Worm (Caenorhabditis elegans): ENCODE data around the gene acbp-6.

Gene acbp-6

DNA sequence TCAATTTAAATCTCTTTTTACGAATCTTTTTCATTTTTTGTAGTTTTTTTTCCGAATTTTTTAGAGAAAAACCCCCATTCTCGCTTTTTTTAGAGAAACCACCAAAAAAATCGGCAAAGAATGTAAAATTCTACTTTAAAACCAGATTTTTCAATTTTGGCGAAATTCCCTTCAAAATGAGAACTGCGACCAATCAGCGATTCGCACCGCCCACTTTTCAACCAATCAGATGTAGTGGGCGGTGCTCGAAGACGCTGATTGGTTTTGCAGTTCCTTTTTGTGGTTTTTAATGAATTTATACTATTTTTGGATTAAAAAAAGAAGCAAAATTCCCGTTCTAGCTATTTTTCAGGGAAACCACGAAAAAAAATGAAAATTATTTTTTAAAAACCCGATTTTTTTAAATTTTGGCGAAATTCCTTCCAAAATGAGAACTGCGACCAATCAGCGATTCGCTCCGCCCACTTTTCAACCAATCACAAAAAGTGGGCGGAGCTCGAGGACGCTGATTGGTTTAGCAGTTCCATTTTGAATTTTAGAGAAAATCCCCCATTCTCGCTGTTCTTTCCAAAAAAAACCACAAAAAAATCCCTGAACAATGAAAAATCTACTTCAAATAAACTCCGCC, 2.4 kb downstream of the acbp-6 start:
- TF ChIP-seq ama-1 (optimal IDR thresholded peaks at IDR 0.05) (no peak), ceh-36 (tag; optimal IDR thresholded peaks at IDR 0.05) (no peak), hmg-4 (GFP tag; optimal IDR thresholded peaks at IDR 0.05) (no peak), hnd-1 (tag; optimal IDR thresholded peaks at IDR 0.05) (no peak), flt-1 (GFP tag; IDR thresholded peaks at IDR 0.05) (no peak), pes-1 (GFP tag; IDR thresholded peaks at IDR 0.05) (no peak), tra-4 (tag; optimal IDR thresholded peaks at IDR 0.05) (no peak), tbx-37 (GFP tag; conservative IDR thresholded peaks at IDR 0.05) (no peak), F13C5.2 (tag; optimal IDR thresholded peaks at IDR 0.05) (no peak), ceh-13 (GFP tag; optimal IDR thresholded peaks at IDR 0.05) (no peak), ets-7 (tag; optimal IDR thresholded peaks at IDR 0.05) (no peak), tbx-11 (GFP tag; IDR thresholded peaks at IDR 0.05) (no peak), scrt-1 (GFP tag; IDR thresholded peaks at IDR 0.05) (no peak), aly-1 (tag; optimal IDR thresholded peaks at IDR 0.05) (no peak), B0310.2 (tag; optimal IDR thresholded peaks at IDR 0.05) (no peak), sea-1 (GFP tag; conservative IDR thresholded peaks at IDR 0.05) (no peak), hmbx-1 (tag; optimal IDR thresholded peaks at IDR 0.05) (no peak)

DNA sequence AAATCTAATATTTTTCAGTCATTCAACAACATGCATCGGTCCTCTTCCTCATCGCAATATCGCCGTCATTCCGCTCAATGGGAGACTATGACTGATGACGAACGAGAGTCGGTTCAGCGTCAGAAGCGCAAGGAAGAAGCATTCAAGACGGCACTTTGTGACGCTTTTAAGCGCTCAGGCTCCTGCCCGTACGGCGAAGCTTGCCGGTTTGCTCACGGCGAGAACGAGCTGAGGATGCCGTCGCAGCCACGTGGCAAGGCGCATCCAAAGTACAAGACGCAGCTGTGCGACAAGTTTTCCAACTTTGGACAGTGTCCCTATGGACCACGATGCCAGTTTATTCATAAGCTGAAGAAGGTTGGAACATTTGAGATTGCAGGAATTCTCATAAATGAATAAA, 4.5 kb downstream of the acbp-6 start:
- no peak for TF ChIP-seq tra-4 (tag; optimal IDR thresholded peaks at IDR 0.05)
- no peak for TF ChIP-seq pes-1 (GFP tag; IDR thresholded peaks at IDR 0.05)
- TF ChIP-seq tbx-11 (GFP tag; IDR thresholded peaks at IDR 0.05): no peak
- no peak for TF ChIP-seq B0310.2 (tag; optimal IDR thresholded peaks at IDR 0.05)
- TF ChIP-seq ceh-13 (GFP tag; optimal IDR thresholded peaks at IDR 0.05): no peak
- TF ChIP-seq hmbx-1 (tag; optimal IDR thresholded peaks at IDR 0.05): no peak
- no peak for TF ChIP-seq aly-1 (tag; optimal IDR thresholded peaks at IDR 0.05)
- no peak for TF ChIP-seq ets-7 (tag; optimal IDR thresholded peaks at IDR 0.05)
- no peak for TF ChIP-seq ama-1 (optimal IDR thresholded peaks at IDR 0.05)
- no peak for TF ChIP-seq sea-1 (GFP tag; conservative IDR thresholded peaks at IDR 0.05)
- no peak for TF ChIP-seq hmg-4 (GFP tag; optimal IDR thresholded peaks at IDR 0.05)
- no peak for TF ChIP-seq flt-1 (GFP tag; IDR thresholded peaks at IDR 0.05)
- TF ChIP-seq tbx-37 (GFP tag; conservative IDR thresholded peaks at IDR 0.05): no peak
- no peak for TF ChIP-seq hnd-1 (tag; optimal IDR thresholded peaks at IDR 0.05)
- no peak for TF ChIP-seq scrt-1 (GFP tag; IDR thresholded peaks at IDR 0.05)
- TF ChIP-seq ceh-36 (tag; optimal IDR thresholded peaks at IDR 0.05): no peak
- no peak for TF ChIP-seq F13C5.2 (tag; optimal IDR thresholded peaks at IDR 0.05)

DNA sequence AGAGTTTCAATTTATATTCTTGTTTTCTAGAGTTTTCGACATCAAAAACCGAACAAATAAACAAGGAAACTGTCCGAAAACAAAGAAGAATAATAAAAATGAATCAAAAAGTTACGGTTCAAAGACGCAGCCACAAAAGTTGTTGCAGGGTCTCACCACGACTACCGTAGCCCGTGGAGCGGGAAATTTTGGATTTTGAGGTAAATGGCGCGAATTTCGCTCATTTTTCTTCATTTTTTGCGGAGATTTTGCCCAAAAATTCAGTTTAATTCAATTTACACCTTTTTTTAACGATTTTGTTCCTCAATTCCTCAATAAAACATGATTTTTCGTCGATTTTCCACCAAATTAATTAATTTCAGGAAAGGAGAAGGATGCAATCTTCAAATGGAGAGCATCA, 5.3 kb downstream of the acbp-6 start, which contains the start of gene mex-1:
Gene mex-1, plus strand, starts transcription at position 363 of the 400 bp plus-strand sequence.
- TF ChIP-seq hmg-4 (GFP tag; optimal IDR thresholded peaks at IDR 0.05) (no peak), hnd-1 (tag; optimal IDR thresholded peaks at IDR 0.05) (no peak), flt-1 (GFP tag; IDR thresholded peaks at IDR 0.05) (no peak), hmbx-1 (tag; optimal IDR thresholded peaks at IDR 0.05) (no peak), scrt-1 (GFP tag; IDR thresholded peaks at IDR 0.05) (no peak), tra-4 (tag; optimal IDR thresholded peaks at IDR 0.05) (no peak), ceh-13 (GFP tag; optimal IDR thresholded peaks at IDR 0.05) (no peak), aly-1 (tag; optimal IDR thresholded peaks at IDR 0.05) (no peak), ceh-36 (tag; optimal IDR thresholded peaks at IDR 0.05) (no peak), B0310.2 (tag; optimal IDR thresholded peaks at IDR 0.05) (no peak), pes-1 (GFP tag; IDR thresholded peaks at IDR 0.05) (no peak), ets-7 (tag; optimal IDR thresholded peaks at IDR 0.05) (no peak), tbx-11 (GFP tag; IDR thresholded peaks at IDR 0.05) (no peak)

DNA sequence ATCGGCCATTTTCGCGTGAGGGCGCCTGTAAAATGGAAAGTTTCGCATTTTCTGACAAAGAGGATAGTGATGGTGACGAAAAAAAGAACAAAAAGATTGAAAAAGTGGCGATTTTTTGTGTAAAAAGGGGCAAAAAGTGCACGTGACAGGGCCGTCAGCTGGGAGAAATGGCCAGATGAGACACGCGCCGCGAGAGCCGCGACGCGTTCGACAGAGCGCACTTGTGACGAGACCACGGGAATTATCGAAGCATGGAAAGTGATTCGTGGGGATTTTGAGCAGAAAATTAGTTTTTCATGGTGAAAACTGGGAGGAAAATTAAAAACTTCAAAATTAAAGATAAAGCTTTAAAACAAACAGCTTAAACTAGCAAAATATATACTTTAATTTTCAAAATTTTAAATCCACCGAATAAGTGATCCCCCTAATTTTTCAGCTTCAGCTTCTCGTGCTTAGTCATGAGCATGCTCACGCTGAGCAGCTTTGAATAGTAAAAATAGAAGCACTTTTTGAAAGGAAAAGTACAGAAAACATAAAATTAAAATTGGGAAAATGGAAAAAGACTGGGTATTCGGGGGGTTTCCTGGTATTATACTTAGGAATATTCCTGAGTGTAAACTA, 5.9 kb downstream of the acbp-6 start, which contains the start of gene W03C9.5:
Gene W03C9.5, minus strand, starts transcription at position 38 of the 621 bp plus-strand sequence.
- TF ChIP-seq ceh-36 (tag; optimal IDR thresholded peaks at IDR 0.05) (no peak), hnd-1 (tag; optimal IDR thresholded peaks at IDR 0.05) (peak; percentile 54), ama-1 (optimal IDR thresholded peaks at IDR 0.05) (no peak), hmbx-1 (tag; optimal IDR thresholded peaks at IDR 0.05) (peak; percentile 36), tbx-37 (GFP tag; conservative IDR thresholded peaks at IDR 0.05) (peak; percentile 62; the same call in 1 of the 2 replicates), ceh-13 (GFP tag; optimal IDR thresholded peaks at IDR 0.05) (peak; percentile 62), sea-1 (GFP tag; conservative IDR thresholded peaks at IDR 0.05) (peak; percentile 69), hmg-4 (GFP tag; optimal IDR thresholded peaks at IDR 0.05) (peak; percentile 85), scrt-1 (GFP tag; IDR thresholded peaks at IDR 0.05) (peak; percentile 59; the same call in 1 of the 2 replicates), tra-4 (tag; optimal IDR thresholded peaks at IDR 0.05) (peak; percentile 62), aly-1 (tag; optimal IDR thresholded peaks at IDR 0.05) (peak; percentile 35), B0310.2 (tag; optimal IDR thresholded peaks at IDR 0.05) (peak; percentile 71), tbx-11 (GFP tag; IDR thresholded peaks at IDR 0.05) (0 out of 2 replicates have a peak, but pooled peaks have one; percentile 46), F13C5.2 (tag; optimal IDR thresholded peaks at IDR 0.05) (peak; percentile 79), ets-7 (tag; optimal IDR thresholded peaks at IDR 0.05) (peak; percentile 78), pes-1 (GFP tag; IDR thresholded peaks at IDR 0.05) (peak; percentile 82), flt-1 (GFP tag; IDR thresholded peaks at IDR 0.05) (peak; percentile 53)

DNA sequence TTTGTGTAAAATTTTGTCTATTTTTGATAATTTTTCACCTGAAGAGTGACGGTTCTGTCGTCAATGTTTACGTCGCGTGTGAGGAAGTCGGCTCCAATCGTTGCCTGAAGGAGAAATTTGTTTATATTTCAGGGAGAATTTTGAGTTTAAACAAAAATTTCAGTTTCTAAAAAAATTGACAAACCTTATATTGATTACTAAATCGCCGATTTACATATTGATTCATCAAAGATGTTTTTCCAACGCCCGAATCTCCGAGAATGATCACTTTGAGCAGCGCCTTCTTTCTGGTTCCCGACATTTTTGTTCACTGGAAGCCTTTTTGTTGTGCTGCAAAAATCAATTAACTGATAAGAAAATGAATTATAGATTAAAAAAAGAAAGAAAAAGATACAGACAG, 6.9 kb downstream of the acbp-6 start, which contains the start of gene rab-7:
Gene rab-7, minus strand, starts transcription at position 330 of the 400 bp plus-strand sequence.
- TF ChIP-seq pes-1 (GFP tag; IDR thresholded peaks at IDR 0.05) (no peak), flt-1 (GFP tag; IDR thresholded peaks at IDR 0.05) (no peak), hnd-1 (tag; optimal IDR thresholded peaks at IDR 0.05) (no peak), tbx-11 (GFP tag; IDR thresholded peaks at IDR 0.05) (no peak), B0310.2 (tag; optimal IDR thresholded peaks at IDR 0.05) (no peak), ceh-36 (tag; optimal IDR thresholded peaks at IDR 0.05) (no peak), aly-1 (tag; optimal IDR thresholded peaks at IDR 0.05) (no peak), tbx-37 (GFP tag; conservative IDR thresholded peaks at IDR 0.05) (no peak), tra-4 (tag; optimal IDR thresholded peaks at IDR 0.05) (no peak), sea-1 (GFP tag; conservative IDR thresholded peaks at IDR 0.05) (no peak), ets-7 (tag; optimal IDR thresholded peaks at IDR 0.05) (no peak), ceh-13 (GFP tag; optimal IDR thresholded peaks at IDR 0.05) (no peak), ama-1 (optimal IDR thresholded peaks at IDR 0.05) (no peak), hmg-4 (GFP tag; optimal IDR thresholded peaks at IDR 0.05) (no peak), hmbx-1 (tag; optimal IDR thresholded peaks at IDR 0.05) (no peak), scrt-1 (GFP tag; IDR thresholded peaks at IDR 0.05) (no peak)

DNA sequence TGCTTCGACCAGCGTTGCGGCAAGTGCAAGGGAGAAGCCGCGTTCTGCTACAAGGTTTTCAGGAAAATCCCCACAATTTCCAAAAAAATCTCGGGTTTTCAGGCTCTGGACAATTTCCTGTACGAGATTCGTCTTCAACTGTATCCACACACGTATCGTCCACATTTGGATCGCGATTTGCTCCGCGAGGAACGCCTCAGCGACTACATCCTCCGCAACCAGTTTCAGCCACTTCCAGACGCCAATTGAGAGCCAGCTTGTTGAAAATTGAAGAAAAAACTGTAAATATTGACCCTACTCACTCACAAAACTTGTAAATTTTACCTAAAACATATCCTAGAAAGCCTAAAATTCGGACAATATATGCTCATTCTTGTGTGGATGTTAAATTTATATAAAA, 8.7 kb downstream of the acbp-6 start:
- no peak for TF ChIP-seq tbx-11 (GFP tag; IDR thresholded peaks at IDR 0.05)
- TF ChIP-seq hmg-4 (GFP tag; optimal IDR thresholded peaks at IDR 0.05): no peak
- TF ChIP-seq hnd-1 (tag; optimal IDR thresholded peaks at IDR 0.05): no peak
- TF ChIP-seq ceh-36 (tag; optimal IDR thresholded peaks at IDR 0.05): no peak
- TF ChIP-seq tra-4 (tag; optimal IDR thresholded peaks at IDR 0.05): no peak
- TF ChIP-seq hmbx-1 (tag; optimal IDR thresholded peaks at IDR 0.05): no peak
- TF ChIP-seq ceh-13 (GFP tag; optimal IDR thresholded peaks at IDR 0.05): no peak
- TF ChIP-seq flt-1 (GFP tag; IDR thresholded peaks at IDR 0.05): no peak
- TF ChIP-seq pes-1 (GFP tag; IDR thresholded peaks at IDR 0.05): no peak
- TF ChIP-seq aly-1 (tag; optimal IDR thresholded peaks at IDR 0.05): no peak
- TF ChIP-seq B0310.2 (tag; optimal IDR thresholded peaks at IDR 0.05): no peak
- no peak for TF ChIP-seq scrt-1 (GFP tag; IDR thresholded peaks at IDR 0.05)
- TF ChIP-seq ets-7 (tag; optimal IDR thresholded peaks at IDR 0.05): no peak
- no peak for TF ChIP-seq sea-1 (GFP tag; conservative IDR thresholded peaks at IDR 0.05)
- TF ChIP-seq ama-1 (optimal IDR thresholded peaks at IDR 0.05): no peak
- TF ChIP-seq F13C5.2 (tag; optimal IDR thresholded peaks at IDR 0.05): no peak
